Fruit fly (Drosophila melanogaster) whole organism, embryonic: ENCODE results near the gene CG6149.

Experiments used
- Asciz ChIP-seq: fragments of 200-800 bp; sonication (Bioruptor generic); optimal IDR thresholded peaks from 2 replicates; lab custom pipeline; 2017; ENCODE audit warnings: missing biosample characterization, mild to moderate bottlenecking, missing genetic modification characterization, missing genetic modification reagents
- CG10321 ChIP-seq: fragments of 200-800 bp; sonication (Bioruptor generic); IDR thresholded peaks from 2 replicates; pipeline ENCODE4 v1.3.6; 2022; ENCODE audit warnings: missing biosample characterization, missing genetic modification characterization
- CG10366 ChIP-seq: fragments of 200-800 bp; sonication (Bioruptor generic); IDR thresholded peaks from 2 replicates; pipeline ENCODE4 v1.3.6; 2022; ENCODE audit warnings: missing biosample characterization, missing genetic modification characterization
- CG10979 ChIP-seq: fragments of 200-800 bp; sonication (Bioruptor generic); optimal IDR thresholded peaks from 2 replicates; lab custom pipeline; 2018; ENCODE audit warnings: missing biosample characterization, mild to moderate bottlenecking, missing genetic modification characterization, moderate library complexity
- CG11695 ChIP-seq: fragments of 200-800 bp; sonication (Bioruptor generic); IDR thresholded peaks from 3 replicates; pipeline ENCODE4 v1.3.6; 2022; ENCODE audit warnings: missing biosample characterization, missing genetic modification characterization
- CG12104 ChIP-seq: fragments of 200-800 bp; sonication (Bioruptor generic); optimal IDR thresholded peaks from 3 replicates; lab custom pipeline; 2016; ENCODE audit warnings: missing biosample characterization, missing genetic modification characterization
- CG12236 ChIP-seq: fragments of 200-800 bp; sonication (Bioruptor generic); optimal IDR thresholded peaks from 2 replicates; lab custom pipeline; 2016; ENCODE audit warnings: missing biosample characterization, missing genetic modification characterization
- CG12744 ChIP-seq: fragments of 200-800 bp; sonication (Bioruptor generic); optimal IDR thresholded peaks from 2 replicates; lab custom pipeline; 2016; ENCODE audit warnings: missing biosample characterization, missing genetic modification characterization
- CG13424 ChIP-seq: fragments of 200-800 bp; sonication (Bioruptor generic); optimal IDR thresholded peaks from 2 replicates; lab custom pipeline; 2019; ENCODE audit warnings: missing biosample characterization, mild to moderate bottlenecking, missing genetic modification characterization, moderate library complexity
- CG13775 ChIP-seq: fragments of 200-800 bp; sonication (Bioruptor generic); optimal IDR thresholded peaks from 3 replicates; lab custom pipeline; 2017; ENCODE audit warnings: missing biosample characterization, mild to moderate bottlenecking, missing genetic modification characterization
- CG14014 ChIP-seq: fragments of 200-800 bp; sonication (Bioruptor generic); IDR thresholded peaks from 2 replicates; pipeline ENCODE4 v1.3.6; 2022; ENCODE audit warnings: missing biosample characterization, missing genetic modification characterization
- CG15601 ChIP-seq: fragments of 200-800 bp; sonication (Bioruptor generic); optimal IDR thresholded peaks from 3 replicates; lab custom pipeline; 2019; ENCODE audit warnings: missing biosample characterization, mild to moderate bottlenecking, missing genetic modification characterization, moderate library complexity
- CG15696 ChIP-seq: fragments of 200-800 bp; sonication (Bioruptor generic); optimal IDR thresholded peaks from 2 replicates; lab custom pipeline; 2019; ENCODE audit warnings: missing biosample characterization, mild to moderate bottlenecking, missing genetic modification characterization, moderate library complexity
- CG1602 ChIP-seq: fragments of 200-800 bp; sonication (Bioruptor generic); optimal IDR thresholded peaks from 3 replicates; lab custom pipeline; 2016; ENCODE audit warnings: missing biosample characterization, missing genetic modification characterization
- CG2875 ChIP-seq: fragments of 200-800 bp; sonication (Bioruptor generic); optimal IDR thresholded peaks from 2 replicates; lab custom pipeline; 2017; ENCODE audit warnings: missing biosample characterization, mild to moderate bottlenecking, missing genetic modification characterization, missing genetic modification reagents
- CG31441 ChIP-seq: fragments of 200-800 bp; sonication (Bioruptor generic); IDR thresholded peaks from 2 replicates; pipeline ENCODE4 v1.3.6; 2022; ENCODE audit warnings: missing biosample characterization, missing genetic modification characterization
- CG32532 ChIP-seq: fragments of 200-800 bp; sonication (Bioruptor generic); IDR thresholded peaks from 2 replicates; pipeline ENCODE4 v1.3.6; 2022; ENCODE audit warnings: missing biosample characterization, missing genetic modification characterization
- CG33213 ChIP-seq: fragments of 200-800 bp; sonication (Bioruptor generic); optimal IDR thresholded peaks from 3 replicates; lab custom pipeline; 2016; ENCODE audit warnings: missing biosample characterization, missing genetic modification characterization
- CG3407 ChIP-seq: fragments of 200-800 bp; sonication (Bioruptor generic); optimal IDR thresholded peaks from 2 replicates; lab custom pipeline; 2018; ENCODE audit warnings: missing biosample characterization, mild to moderate bottlenecking, missing genetic modification characterization
- CG42726 ChIP-seq: fragments of 200-800 bp; sonication (Bioruptor generic); IDR thresholded peaks from 2 replicates; pipeline ENCODE4 v1.3.6; 2022; ENCODE audit warnings: missing biosample characterization, missing genetic modification characterization; ENCODE audit not compliant: partially characterized antibody
- CG4360 ChIP-seq: fragments of 200-800 bp; sonication (Bioruptor generic); IDR thresholded peaks from 2 replicates; pipeline ENCODE4 v1.3.6; 2022; ENCODE audit warnings: missing biosample characterization, missing genetic modification characterization
- CG4730 ChIP-seq: fragments of 200-800 bp; sonication (Bioruptor generic); IDR thresholded peaks from 2 replicates; pipeline ENCODE4 v1.3.6; 2022; ENCODE audit warnings: missing biosample characterization, missing genetic modification characterization
- CG4854 ChIP-seq: fragments of 200-800 bp; sonication (Bioruptor generic); optimal IDR thresholded peaks from 2 replicates; lab custom pipeline; 2016; ENCODE audit warnings: missing biosample characterization, missing genetic modification characterization, inconsistent platforms
- Chrac-16 ChIP-seq: fragments of 200-800 bp; sonication (Bioruptor generic); optimal IDR thresholded peaks from 3 replicates; lab custom pipeline; 2016; ENCODE audit warnings: missing biosample characterization, missing genetic modification characterization
- D19A ChIP-seq: fragments of 200-800 bp; optimal IDR thresholded peaks from 3 replicates; lab custom pipeline; 2019; ENCODE audit warnings: missing biosample characterization, mild to moderate bottlenecking, missing genetic modification characterization, moderate library complexity
- Deaf1 ChIP-seq: fragments of 200-800 bp; optimal IDR thresholded peaks from 3 replicates; lab custom pipeline; 2019; ENCODE audit warnings: missing biosample characterization, mild to moderate bottlenecking, missing genetic modification characterization, moderate library complexity
- E2f1 ChIP-seq: fragments of 200-800 bp; sonication (Bioruptor generic); IDR thresholded peaks from 2 replicates; pipeline ENCODE4 v1.3.6; 2022; ENCODE audit warnings: missing biosample characterization, missing genetic modification characterization
- Fer1 ChIP-seq: fragments of 200-800 bp; sonication (Bioruptor generic); optimal IDR thresholded peaks from 2 replicates; lab custom pipeline; 2017; ENCODE audit warnings: missing biosample characterization, mild to moderate bottlenecking, missing genetic modification characterization
- Myb ChIP-seq: fragments of 200-800 bp; sonication (Bioruptor generic); optimal IDR thresholded peaks from 2 replicates; lab custom pipeline; 2016; ENCODE audit warnings: missing biosample characterization, missing genetic modification characterization
- Nf-YA ChIP-seq: fragments of 200-800 bp; sonication (Bioruptor generic); IDR thresholded peaks from 2 replicates; pipeline ENCODE4 v1.3.6; 2022; ENCODE audit warnings: missing biosample characterization, missing genetic modification characterization
- NfI ChIP-seq: fragments of 200-800 bp; sonication (Bioruptor generic); optimal IDR thresholded peaks from 3 replicates; lab custom pipeline; 2018; ENCODE audit warnings: missing biosample characterization, mild to moderate bottlenecking, missing genetic modification characterization, moderate library complexity
- Pdp1 ChIP-seq, 2 experiments: fragments of 200-800 bp; sonication (Bioruptor generic); optimal IDR thresholded peaks; 3 replicates each; lab custom pipeline; 2016; ENCODE audit warnings: missing biosample characterization in 2 of 2, missing genetic modification characterization in 2 of 2, mild to moderate bottlenecking in 1 of 2, moderate library complexity in 1 of 2
- Sox102F ChIP-seq: fragments of 200-800 bp; sonication (Bioruptor generic); optimal IDR thresholded peaks from 2 replicates; lab custom pipeline; 2018; ENCODE audit warnings: missing biosample characterization, mild to moderate bottlenecking, missing genetic modification characterization, moderate library complexity
- Spps ChIP-seq: fragments of 200-800 bp; sonication (Bioruptor generic); optimal IDR thresholded peaks from 2 replicates; lab custom pipeline; 2018; ENCODE audit warnings: missing biosample characterization, mild to moderate bottlenecking, missing genetic modification characterization
- Xrp1 ChIP-seq: fragments of 200-800 bp; sonication (Bioruptor generic); IDR thresholded peaks from 2 replicates; pipeline ENCODE4 v1.3.6; 2022; ENCODE audit warnings: missing biosample characterization, missing genetic modification characterization
- croc ChIP-seq: fragments of 200-800 bp; sonication (Bioruptor generic); conservative IDR thresholded peaks from 3 replicates; pipeline ENCODE4 v1.3.6; 2022; ENCODE audit warnings: missing biosample characterization, missing genetic modification characterization
- cwo ChIP-seq: fragments of 200-800 bp; sonication (Bioruptor generic); optimal IDR thresholded peaks from 3 replicates; lab custom pipeline; 2017; ENCODE audit warnings: missing biosample characterization, missing genetic modification characterization, mild to moderate bottlenecking, moderate library complexity, missing genetic modification reagents
- dmrt11E ChIP-seq: fragments of 200-800 bp; sonication (Bioruptor generic); optimal IDR thresholded peaks from 3 replicates; lab custom pipeline; 2018; ENCODE audit warnings: missing biosample characterization, mild to moderate bottlenecking, missing genetic modification characterization, moderate library complexity
- eve ChIP-seq, 2 experiments: fragments of >200 bp; optimal IDR thresholded peaks; 2 replicates each; lab custom pipeline; 2017; ENCODE audit warnings: missing biosample characterization in 2 of 2, missing genetic modification characterization in 2 of 2
- ftz-f1 ChIP-seq: fragments of 200-800 bp; sonication (Bioruptor generic); optimal IDR thresholded peaks from 2 replicates; lab custom pipeline; 2016; ENCODE audit warnings: missing biosample characterization, missing genetic modification characterization
- h ChIP-seq: fragments of >200 bp; optimal IDR thresholded peaks from 2 replicates; lab custom pipeline; 2017
- lab ChIP-seq: fragments of 200-800 bp; sonication (Bioruptor generic); optimal IDR thresholded peaks from 3 replicates; lab custom pipeline; 2017; ENCODE audit warnings: missing biosample characterization, missing genetic modification characterization, mild to moderate bottlenecking, moderate library complexity, missing genetic modification reagents
- lola ChIP-seq, 3 experiments: fragments of >200 bp in 2 of 3; fragments of 200-800 bp in 1 of 3; sonication (Bioruptor generic) in 1 of 3; optimal IDR thresholded peaks; 2 replicates each; lab custom pipeline; 2017 to 2019; ENCODE audit warnings: missing biosample characterization in 3 of 3, missing genetic modification characterization in 3 of 3, mild to moderate bottlenecking in 1 of 3, moderate library complexity in 1 of 3
- sens-2 ChIP-seq: fragments of 200-800 bp; sonication (Bioruptor generic); IDR thresholded peaks from 2 replicates; pipeline ENCODE4 v1.3.6; 2022; ENCODE audit warnings: missing biosample characterization, missing genetic modification characterization
- so ChIP-seq: fragments of 200-800 bp; sonication (Bioruptor generic); IDR thresholded peaks from 3 replicates; pipeline ENCODE4 v1.3.6; 2022; ENCODE audit warnings: missing biosample characterization, missing genetic modification characterization
- sr ChIP-seq: fragments of 200-800 bp; sonication (Bioruptor generic); IDR thresholded peaks from 3 replicates; pipeline ENCODE4 v1.3.6; 2022; ENCODE audit warnings: missing biosample characterization, missing genetic modification characterization
- ttk ChIP-seq: fragments of 200-800 bp; sonication (Bioruptor generic); IDR thresholded peaks from 2 replicates; pipeline ENCODE4 v2.1.2; 2022; ENCODE audit warnings: missing biosample characterization, missing genetic modification characterization
- tup ChIP-seq: fragments of 200-800 bp; sonication (Bioruptor generic); optimal IDR thresholded peaks from 2 replicates; lab custom pipeline; 2016; ENCODE audit warnings: missing biosample characterization, mild to moderate bottlenecking, missing genetic modification characterization, moderate library complexity
- vvl ChIP-seq: fragments of 200-800 bp; sonication (Bioruptor generic); IDR thresholded peaks from 2 replicates; pipeline ENCODE4 v1.3.6; 2022; ENCODE audit warnings: missing biosample characterization, missing genetic modification characterization
- zfh2 ChIP-seq: fragments of 200-800 bp; sonication (Bioruptor generic); optimal IDR thresholded peaks from 2 replicates; lab custom pipeline; 2016; ENCODE audit warnings: missing biosample characterization, missing genetic modification characterization

The CG6149 gene

dm6 chr3L:11398484-11399088 is 36.7 kb downstream of the CG6149 start (continued):
- TF ChIP-seq CG4360 (GFP tag; lab: Robert Waterston, UW): peak; percentile 60; the same call in 1 of the 2 replicates
- no peak for TF ChIP-seq sens-2
- peak; percentile 60 for TF ChIP-seq vvl (GFP tag; lab: Robert Waterston, UW)
- no peak for TF ChIP-seq CG10366 (GFP tag; lab: Robert Waterston, UW)
- peak; percentile 40; the same call in 1 of the 2 replicates for TF ChIP-seq CG14014 (GFP tag; lab: Robert Waterston, UW)
- no peak for TF ChIP-seq Pdp1 (GFP tag; optimal IDR thresholded peaks at IDR 0.05; lab: Kevin White, UChicago)
- peak; percentile 55 for TF ChIP-seq CG15601 (tag; lab: Kevin White, UChicago)
- TF ChIP-seq CG12104 (GFP tag; lab: Kevin White, UChicago): peak; percentile 44
- TF ChIP-seq zfh2: no peak
- TF ChIP-seq tup (GFP tag; lab: Kevin White, UChicago): no peak
- TF ChIP-seq CG2875 (GFP tag; lab: Kevin White, UChicago): peak; percentile 34
- TF ChIP-seq ttk (GFP tag; lab: Robert Waterston, UW): peak; percentile 52
- TF ChIP-seq CG12744 (GFP tag; lab: Kevin White, UChicago): no peak
- peak; percentile 63; the same call in 2 of the 3 replicates for TF ChIP-seq CG11695 (GFP tag; lab: Robert Waterston, UW)
- TF ChIP-seq Deaf1 (tag; lab: Kevin White, UChicago): peak; percentile 36
- no peak for TF ChIP-seq Myb (GFP tag; lab: Kevin White, UChicago)
- TF ChIP-seq CG3407 (GFP tag; lab: Kevin White, UChicago): peak; percentile 43
- no peak for TF ChIP-seq sr (GFP tag; lab: Robert Waterston, UW)
- TF ChIP-seq D19A: peak; percentile 59
- no peak for TF ChIP-seq CG12236 (GFP tag; lab: Kevin White, UChicago)
- no peak; the same call in none of the 2 replicates for TF ChIP-seq CG32532 (GFP tag; lab: Robert Waterston, UW)
- peak; percentile 28; the same call in 1 of the 3 replicates for TF ChIP-seq so (GFP tag; lab: Robert Waterston, UW)
- TF ChIP-seq CG42726: no peak
- TF ChIP-seq croc: peak; percentile 44; the same call in 2 of the 3 replicates
- TF ChIP-seq CG4730 (GFP tag; lab: Robert Waterston, UW): 0 out of 2 replicates have a peak, but pooled peaks have one; percentile 17
- TF ChIP-seq Xrp1: peak; percentile 74
- TF ChIP-seq CG31441 (GFP tag; lab: Robert Waterston, UW): peak; percentile 92
- TF ChIP-seq cwo (GFP tag; lab: Kevin White, UChicago): peak; percentile 36
- peak; percentile 27 for TF ChIP-seq CG1602
- peak; percentile 13 for TF ChIP-seq CG15696 (tag; lab: Kevin White, UChicago)
- no peak for TF ChIP-seq CG4854 (GFP tag; lab: Kevin White, UChicago)
- peak; percentile 67 for TF ChIP-seq CG13424
- no peak for TF ChIP-seq CG33213 (GFP tag; lab: Kevin White, UChicago)
- no peak for TF ChIP-seq h (lab: Kevin White, UChicago)
- peak; percentile 34 for TF ChIP-seq CG13775 (GFP tag; lab: Kevin White, UChicago)
- TF ChIP-seq NfI (GFP tag; lab: Kevin White, UChicago): no peak
- TF ChIP-seq Chrac-16 (GFP tag; lab: Kevin White, UChicago): no peak
- TF ChIP-seq ftz-f1 (GFP tag; lab: Kevin White, UChicago): no peak
- TF ChIP-seq Fer1 (GFP tag; lab: Kevin White, UChicago): peak; percentile 51
- no peak for TF ChIP-seq Nf-YA (GFP tag; lab: Robert Waterston, UW)
- TF ChIP-seq lola (GFP tag; optimal IDR thresholded peaks at IDR 0.05; lab: Kevin White, UChicago): peak in 1 of 3 experiments; percentile 65
- TF ChIP-seq dmrt11E (tag; lab: Kevin White, UChicago): peak; percentile 63
- TF ChIP-seq lab (GFP tag; lab: Kevin White, UChicago): peak; percentile 61
- TF ChIP-seq Asciz (GFP tag; lab: Kevin White, UChicago): peak; percentile 50
- TF ChIP-seq CG10979 (tag; lab: Kevin White, UChicago): peak; percentile 76
- TF ChIP-seq Sox102F: peak; percentile 67
- peak; percentile 36 for TF ChIP-seq Spps
- TF ChIP-seq eve (GFP tag; optimal IDR thresholded peaks at IDR 0.05; lab: Kevin White, UChicago): no peak
- no peak for TF ChIP-seq CG10321
- TF ChIP-seq E2f1 (GFP tag; lab: Robert Waterston, UW): peak; percentile 28; the same call in 1 of the 2 replicates
